Worm (Caenorhabditis elegans) whole organism, L4/young adult: ENCODE data around the gene K04A8.20.

Experiments used
- W03F9.2 ChIP-seq: fragments of 150-350 bp; optimal IDR thresholded peaks from 2 replicates; lab custom pipeline; 2014; ENCODE audit warnings: missing biosample characterization, missing genetic modification characterization
- dao-5 ChIP-seq: sonication (generic microtip); optimal IDR thresholded peaks from 2 replicates; lab custom pipeline; 2016; ENCODE audit warnings: missing genotype, missing genetic modification characterization, moderate library complexity, missing compliant biosample characterization
- him-1 ChIP-seq: sonication (generic microtip); optimal IDR thresholded peaks from 2 replicates; lab custom pipeline; 2016; ENCODE audit warnings: missing genotype, missing genetic modification reagents, missing genetic modification characterization, missing compliant biosample characterization

DNA sequence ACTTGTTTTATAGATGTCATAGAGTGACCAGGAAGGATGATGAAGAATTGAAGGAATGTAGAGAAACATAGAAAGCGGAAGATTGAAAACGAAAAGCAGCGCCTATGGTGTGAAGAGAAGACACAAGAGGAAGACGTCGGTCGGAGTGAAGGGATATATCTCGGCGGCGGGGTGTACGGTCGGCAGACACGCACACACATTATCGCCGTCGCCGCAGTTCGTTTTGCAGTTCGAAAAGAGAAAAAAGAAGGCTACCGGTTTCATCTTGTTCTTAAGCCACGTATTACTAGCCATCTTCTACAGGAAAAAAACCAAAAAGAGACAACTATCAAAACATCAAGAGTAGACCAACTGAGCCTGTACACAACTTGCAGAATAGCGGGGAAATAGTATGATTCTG is 35.9 kb upstream of the K04A8.20 start:
- TF ChIP-seq him-1 (tag; lab: Kevin White, UChicago) = no peak
- TF ChIP-seq dao-5 (tag; lab: Kevin White, UChicago) = no peak
- TF ChIP-seq W03F9.2 = no peak
